Worm (Caenorhabditis elegans) whole organism, L4/young adult: ENCODE measurements around the gene K12D12.5.

Experiments used
- dao-5 ChIP-seq: sonication (generic microtip); optimal IDR thresholded peaks from 2 replicates; lab custom pipeline; 2016; ENCODE audit warnings: missing genotype, missing genetic modification characterization, moderate library complexity, missing compliant biosample characterization
- him-1 ChIP-seq: sonication (generic microtip); optimal IDR thresholded peaks from 2 replicates; lab custom pipeline; 2016; ENCODE audit warnings: missing genotype, missing genetic modification reagents, missing genetic modification characterization, missing compliant biosample characterization

- TF ChIP-seq dao-5 (tag; lab: Kevin White, UChicago) (no peak), him-1 (tag; lab: Kevin White, UChicago) (no peak)
Measured at ce11 chrII:11844984-11845383, 15.8 kb upstream of the K12D12.5 start.
